Worm (Caenorhabditis elegans) whole organism, L1 larva: ENCODE measurements around the gene C35D10.7.

ENCODE experiments used
- C04F5.9 ChIP-seq: sonication (generic microtip); optimal IDR thresholded peaks from 2 replicates; lab custom pipeline; 2016; ENCODE audit warnings: missing genetic modification characterization, missing compliant biosample characterization
- Y116A8C.19 ChIP-seq: sonication (generic microtip); optimal IDR thresholded peaks from 2 replicates; lab custom pipeline; 2016; ENCODE audit warnings: missing compliant biosample characterization, missing genetic modification characterization, borderline replicate concordance
- aly-2 ChIP-seq: fragments of 150-350 bp; optimal IDR thresholded peaks from 2 replicates; lab custom pipeline; 2014; ENCODE audit warnings: missing biosample characterization, missing genetic modification characterization
- ceh-88 ChIP-seq: fragments of 200-800 bp; sonication (Bioruptor generic); IDR thresholded peaks from 2 replicates; pipeline ENCODE4 v1.3.6; 2022; ENCODE audit warnings: missing genetic modification characterization, missing compliant biosample characterization
- dpl-1 ChIP-seq, 3 experiments: fragments of 150-350 bp in 2 of 3; sonication (generic microtip) in 1 of 3; optimal IDR thresholded peaks; 2 replicates each; lab custom pipeline; 2014 to 2017; ENCODE audit warnings: missing biosample characterization in 3 of 3, missing genetic modification characterization in 3 of 3, missing genetic modification reagents in 3 of 3
- dsc-1 ChIP-seq: sonication (generic microtip); optimal IDR thresholded peaks from 2 replicates; lab custom pipeline; 2016; ENCODE audit warnings: mild to moderate bottlenecking, missing genetic modification characterization, missing compliant biosample characterization
- ets-5 ChIP-seq: fragments of 200-800 bp; sonication (Bioruptor generic); IDR thresholded peaks from 2 replicates; pipeline ENCODE4 v1.3.6; 2022; ENCODE audit warnings: missing genetic modification characterization, missing compliant biosample characterization
- fkh-4 ChIP-seq: sonication (generic microtip); optimal IDR thresholded peaks from 2 replicates; lab custom pipeline; 2016; ENCODE audit warnings: missing compliant biosample characterization, missing genetic modification characterization, borderline replicate concordance
- irx-1 ChIP-seq: sonication (generic microtip); optimal IDR thresholded peaks from 2 replicates; lab custom pipeline; 2016; ENCODE audit warnings: missing genetic modification characterization, missing compliant biosample characterization
- isw-1 ChIP-seq: fragments of 200-800 bp; sonication (Bioruptor generic); IDR thresholded peaks from 2 replicates; pipeline ENCODE4 v1.3.6; 2022; ENCODE audit warnings: missing genetic modification characterization, missing compliant biosample characterization
- jun-1 ChIP-seq: fragments of 150-350 bp; optimal IDR thresholded peaks from 2 replicates; lab custom pipeline; 2014; ENCODE audit warnings: missing biosample characterization, missing genetic modification reagents, missing genetic modification characterization
- lin-13 ChIP-seq: fragments of 150-350 bp; optimal IDR thresholded peaks from 2 replicates; lab custom pipeline; 2014; ENCODE audit warnings: missing biosample characterization, missing genetic modification reagents, missing genetic modification characterization
- lin-14 ChIP-seq: fragments of 200-800 bp; sonication (Bioruptor generic); optimal IDR thresholded peaks from 2 replicates; lab custom pipeline; 2018; ENCODE audit warnings: mild to moderate bottlenecking, missing genetic modification characterization, moderate library complexity, missing compliant biosample characterization
- lin-15B ChIP-seq: fragments of 150-350 bp; sonication (generic microtip); optimal IDR thresholded peaks from 3 replicates; lab custom pipeline; 2014; ENCODE audit warnings: missing biosample characterization, missing genetic modification characterization
- lin-39 ChIP-seq: fragments of 150-350 bp; optimal IDR thresholded peaks from 2 replicates; lab custom pipeline; 2014; ENCODE audit warnings: missing biosample characterization, missing genetic modification reagents, missing genetic modification characterization
- mdl-1 ChIP-seq, 2 experiments: fragments of 150-350 bp; optimal IDR thresholded peaks; 2 replicates each; lab custom pipeline; 2014 to 2017; ENCODE audit warnings: missing biosample characterization in 2 of 2, missing genetic modification characterization in 2 of 2, inconsistent platforms in 1 of 2
- mef-2 ChIP-seq: fragments of 150-350 bp; optimal IDR thresholded peaks from 2 replicates; lab custom pipeline; 2014; ENCODE audit warnings: missing biosample characterization, missing genetic modification characterization
- mep-1 ChIP-seq: fragments of 150-350 bp; optimal IDR thresholded peaks from 2 replicates; lab custom pipeline; 2014; ENCODE audit warnings: missing biosample characterization, missing genetic modification characterization
- nhr-12 ChIP-seq: sonication (generic microtip); optimal IDR thresholded peaks from 2 replicates; lab custom pipeline; 2017; ENCODE audit warnings: missing biosample characterization, missing genetic modification characterization
- nhr-19 ChIP-seq: fragments of 200-800 bp; sonication (Bioruptor generic); conservative IDR thresholded peaks from 2 replicates; pipeline ENCODE4 v1.3.6; 2022; ENCODE audit warnings: missing genetic modification characterization, missing compliant biosample characterization
- nhr-20 ChIP-seq: sonication (generic microtip); optimal IDR thresholded peaks from 2 replicates; lab custom pipeline; 2016; ENCODE audit warnings: mild to moderate bottlenecking, missing genetic modification characterization, missing compliant biosample characterization
- nhr-28 ChIP-seq: fragments of 150-350 bp; optimal IDR thresholded peaks from 2 replicates; lab custom pipeline; 2014; ENCODE audit warnings: missing biosample characterization, missing genetic modification characterization
- nhr-47 ChIP-seq: sonication (generic microtip); optimal IDR thresholded peaks from 2 replicates; lab custom pipeline; 2016; ENCODE audit warnings: mild to moderate bottlenecking, missing genetic modification characterization, moderate library complexity, missing compliant biosample characterization
- nhr-76 ChIP-seq: sonication (generic microtip); optimal IDR thresholded peaks from 2 replicates; lab custom pipeline; 2017; ENCODE audit warnings: missing biosample characterization, missing genetic modification characterization
- nhr-77 ChIP-seq: fragments of 150-350 bp; optimal IDR thresholded peaks from 2 replicates; lab custom pipeline; 2014; ENCODE audit warnings: missing biosample characterization, missing genetic modification characterization
- nhr-85 ChIP-seq: sonication (generic microtip); peaks from one replicate; lab custom pipeline; 2016; ENCODE audit warnings: missing genetic modification characterization, inconsistent platforms, missing compliant biosample characterization
- nhr-90 ChIP-seq: sonication (generic microtip); optimal IDR thresholded peaks from 2 replicates; lab custom pipeline; 2016; ENCODE audit warnings: mild to moderate bottlenecking, missing genetic modification characterization, missing compliant biosample characterization; ENCODE audit not compliant: poor library complexity
- pag-3 ChIP-seq: sonication (generic microtip); optimal IDR thresholded peaks from 2 replicates; lab custom pipeline; 2017; ENCODE audit warnings: missing genetic modification characterization, mild to moderate bottlenecking, missing compliant biosample characterization, antibody characterized with exemption, borderline replicate concordance; ENCODE audit not compliant: insufficient read depth
- pax-3 ChIP-seq: fragments of 200-800 bp; sonication (Bioruptor generic); optimal IDR thresholded peaks from 2 replicates; lab custom pipeline; 2018; ENCODE audit warnings: mild to moderate bottlenecking, missing genetic modification characterization, moderate library complexity, missing compliant biosample characterization
- rnt-1 ChIP-seq: sonication (generic microtip); optimal IDR thresholded peaks from 2 replicates; lab custom pipeline; 2016; ENCODE audit warnings: mild to moderate bottlenecking, missing genetic modification characterization, moderate library complexity, missing compliant biosample characterization
- skn-1 ChIP-seq: fragments of 150-350 bp; optimal IDR thresholded peaks from 2 replicates; lab custom pipeline; 2014; ENCODE audit warnings: missing biosample characterization, missing genetic modification characterization
- snpc-4 ChIP-seq: fragments of 150-350 bp; optimal IDR thresholded peaks from 2 replicates; lab custom pipeline; 2014; ENCODE audit warnings: missing biosample characterization, missing genetic modification characterization
- snu-23 ChIP-seq: sonication (generic microtip); optimal IDR thresholded peaks from 2 replicates; lab custom pipeline; 2016; ENCODE audit warnings: missing genetic modification characterization, missing compliant biosample characterization
- sup-37 ChIP-seq: fragments of 200-800 bp; sonication (Bioruptor generic); optimal IDR thresholded peaks from 2 replicates; lab custom pipeline; 2018; ENCODE audit warnings: mild to moderate bottlenecking, missing genetic modification characterization, missing compliant biosample characterization
- tlp-1 ChIP-seq: fragments of 150-350 bp; optimal IDR thresholded peaks from 2 replicates; lab custom pipeline; 2014; ENCODE audit warnings: missing biosample characterization, missing genetic modification characterization
- unc-130 ChIP-seq: fragments of 150-350 bp; optimal IDR thresholded peaks from 2 replicates; lab custom pipeline; 2017; ENCODE audit warnings: missing biosample characterization, missing genetic modification characterization, inconsistent platforms
- unc-30 ChIP-seq: sonication (generic microtip); optimal IDR thresholded peaks from 2 replicates; lab custom pipeline; 2017; ENCODE audit warnings: missing biosample characterization, missing genetic modification characterization
- vab-15 ChIP-seq: sonication (generic microtip); optimal IDR thresholded peaks from 2 replicates; lab custom pipeline; 2017; ENCODE audit warnings: missing genotype, mild to moderate bottlenecking, missing genetic modification characterization, missing compliant biosample characterization
- xbp-1 ChIP-seq: sonication (generic microtip); optimal IDR thresholded peaks from 2 replicates; lab custom pipeline; 2016; ENCODE audit warnings: missing genetic modification characterization, missing compliant biosample characterization
- zag-1 ChIP-seq: fragments of 150-350 bp; optimal IDR thresholded peaks from 2 replicates; lab custom pipeline; 2014; ENCODE audit warnings: missing biosample characterization, missing genetic modification characterization
- zip-4 ChIP-seq: fragments of 200-800 bp; sonication (Bioruptor generic); optimal IDR thresholded peaks from 2 replicates; lab custom pipeline; 2018; ENCODE audit warnings: mild to moderate bottlenecking, missing genetic modification characterization, moderate library complexity, missing compliant biosample characterization
- ztf-11 ChIP-seq, 2 experiments: sonication (generic microtip); optimal IDR thresholded peaks; 2 replicates each; lab custom pipeline; 2016 to 2017; ENCODE audit warnings: missing genetic modification characterization in 2 of 2, missing biosample characterization in 1 of 2, missing compliant biosample characterization in 1 of 2
- ztf-4 ChIP-seq: fragments of 150-350 bp; optimal IDR thresholded peaks from 2 replicates; lab custom pipeline; 2014; ENCODE audit warnings: missing biosample characterization, missing genetic modification characterization

Gene C35D10.7

ce11 chrIII:4817240-4817639, 38.8 kb upstream of the C35D10.7 start, which contains the start of gene F26A1.4:
Gene F26A1.4 (plus strand): TSS chrIII:4817540.
- TF ChIP-seq ets-5 (GFP tag; lab: Robert Waterston, UW), result no peak
- TF ChIP-seq unc-30 (tag; lab: Kevin White, UChicago), result no peak
- no peak for TF ChIP-seq nhr-20 (tag; lab: Kevin White, UChicago)
- no peak for TF ChIP-seq rnt-1
- no peak for TF ChIP-seq dsc-1
- no peak for TF ChIP-seq nhr-85 (tag; lab: Kevin White, UChicago)
- TF ChIP-seq unc-130, result no peak
- TF ChIP-seq mep-1, result no peak
- no peak for TF ChIP-seq irx-1
- TF ChIP-seq fkh-4, result no peak
- TF ChIP-seq vab-15, result no peak

ce11 chrIII:4819843-4820242, 36.1 kb upstream of the C35D10.7 start, which contains the start of gene F26A1.7:
Gene F26A1.7 (minus strand): TSS chrIII:4819943.
- TF ChIP-seq snu-23 (GFP tag; lab: Kevin White, UChicago) (no peak), dpl-1 (GFP tag; optimal IDR thresholded peaks at IDR 0.05; lab: Kevin White, UChicago) (no peak), C04F5.9 (tag; lab: Kevin White, UChicago) (no peak), sup-37 (GFP tag; lab: Kevin White, UChicago) (no peak), pag-3 (tag; lab: Kevin White, UChicago) (no peak)

ce11 chrIII:4822140-4822539, 33.9 kb upstream of the C35D10.7 start, which contains the start of gene F26A1.8:
Gene F26A1.8 (minus strand): TSS chrIII:4822240.
- no peak for TF ChIP-seq isw-1 (GFP tag; lab: Robert Waterston, UW)
- no peak for TF ChIP-seq mdl-1 (tag; optimal IDR thresholded peaks at IDR 0.05; lab: Kevin White, UChicago)
- TF ChIP-seq lin-14, result no peak
- TF ChIP-seq dpl-1 (GFP tag; optimal IDR thresholded peaks at IDR 0.05; lab: Kevin White, UChicago), result no peak
- TF ChIP-seq snu-23 (GFP tag; lab: Kevin White, UChicago), result no peak
- TF ChIP-seq Y116A8C.19 (tag; lab: Kevin White, UChicago), result no peak
- TF ChIP-seq nhr-47 (tag; lab: Kevin White, UChicago), result no peak
- no peak for TF ChIP-seq skn-1
- no peak for TF ChIP-seq irx-1
- no peak for TF ChIP-seq snpc-4
- no peak for TF ChIP-seq nhr-77 (tag; lab: Kevin White, UChicago)
- TF ChIP-seq tlp-1 (tag; lab: Kevin White, UChicago), result no peak
- TF ChIP-seq zag-1 (tag; lab: Kevin White, UChicago), result no peak
- no peak for TF ChIP-seq nhr-19 (GFP tag; lab: Robert Waterston, UW)
- no peak for TF ChIP-seq ztf-4 (tag; lab: Kevin White, UChicago)
- TF ChIP-seq nhr-90 (tag; lab: Kevin White, UChicago), result no peak
- TF ChIP-seq lin-39 (tag; lab: Kevin White, UChicago), result no peak
- TF ChIP-seq lin-15B (tag; lab: Kevin White, UChicago), result no peak
- TF ChIP-seq, all 84 proteins: peak for 0

ce11 chrIII:4826606-4827005, 29.4 kb upstream of the C35D10.7 start, which contains the start of gene F26A1.3:
Gene F26A1.3 (plus strand): TSS chrIII:4826906.
- TF ChIP-seq mef-2 (tag; lab: Kevin White, UChicago) (no peak), nhr-19 (GFP tag; lab: Robert Waterston, UW) (no peak), ceh-88 (GFP tag; lab: Robert Waterston, UW) (no peak), nhr-90 (tag; lab: Kevin White, UChicago) (no peak), ztf-11 (tag; optimal IDR thresholded peaks at IDR 0.05; lab: Kevin White, UChicago) (no peak), nhr-28 (no peak), nhr-76 (no peak), pax-3 (tag; lab: Kevin White, UChicago) (no peak), nhr-12 (tag; lab: Kevin White, UChicago) (no peak), unc-30 (tag; lab: Kevin White, UChicago) (no peak), skn-1 (no peak), xbp-1 (tag; lab: Kevin White, UChicago) (no peak), jun-1 (tag; lab: Kevin White, UChicago) (no peak), lin-13 (no peak), zip-4 (GFP tag; lab: Kevin White, UChicago) (no peak), nhr-47 (tag; lab: Kevin White, UChicago) (no peak), aly-2 (tag; lab: Kevin White, UChicago) (no peak)
